Fruit fly (Drosophila melanogaster): Measurements from ENCODE around the gene Ca-Ma2d.

dm6 chr2L:16273439-16273838, 42.2 kb downstream of the Ca-Ma2d start:
- TF ChIP-seq CG6792 (GFP tag; optimal IDR thresholded peaks at IDR 0.05), result no peak
- TF ChIP-seq Sox15 (GFP tag; optimal IDR thresholded peaks at IDR 0.05), result no peak
- no peak for TF ChIP-seq Gug (GFP tag; IDR thresholded peaks at IDR 0.05)
- no peak for TF ChIP-seq Met (GFP tag; optimal IDR thresholded peaks at IDR 0.05)
- no peak for TF ChIP-seq achi (GFP tag; optimal IDR thresholded peaks at IDR 0.05)
- no peak for TF ChIP-seq CG15336 (GFP tag; IDR thresholded peaks at IDR 0.05)
- TF ChIP-seq fkh (GFP tag; optimal IDR thresholded peaks at IDR 0.05), result no peak
